Fruit fly (Drosophila melanogaster) ovary, adult (tissue): Measurements from ENCODE around the gene mdu.

Experiments used
- CG17801 ChIP-seq: fragments of 200-800 bp; optimal IDR thresholded peaks from 2 replicates; lab custom pipeline; 2019; ENCODE audit warnings: missing biosample characterization, mild to moderate bottlenecking, missing genetic modification characterization, moderate library complexity; ENCODE audit not compliant: partially characterized antibody

mdu gene

dm6 chrX:12546857-12547606 lies 50.0 kb downstream of the mdu start:
- TF ChIP-seq CG17801, result no peak

dm6 chrX:12547657-12548056 lies 50.7 kb downstream of the mdu start:
- no peak for TF ChIP-seq CG17801

- no peak for TF ChIP-seq CG17801
Measured at dm6 chrX:12552824-12553223, 55.8 kb downstream of the mdu start, which contains the start of gene Cpr11B. Gene Cpr11B (plus strand): TSS chrX:12553124.
